Worm (Caenorhabditis elegans): ENCODE results near the gene ZK1307.1.

DNA sequence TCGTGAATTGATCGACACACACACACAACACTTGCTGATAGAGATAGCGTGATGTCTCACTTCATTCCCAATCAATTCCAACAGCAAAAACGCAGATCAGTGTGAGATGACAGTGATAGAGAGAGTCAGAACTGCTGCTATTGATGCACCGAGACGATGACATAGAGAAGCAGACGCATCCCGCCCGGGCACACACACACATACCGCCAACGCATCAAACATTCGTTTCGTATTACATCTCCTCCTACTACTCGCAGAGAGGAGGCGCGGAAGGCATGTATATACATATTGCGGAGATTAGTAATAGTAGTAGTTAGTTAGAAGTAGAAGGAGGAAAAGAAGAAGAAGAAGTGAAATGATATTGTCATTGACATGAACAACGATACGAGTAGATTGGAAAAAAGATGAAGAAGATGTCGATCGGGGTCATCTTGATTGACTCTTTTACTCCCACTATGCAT is 35.9 kb downstream of the ZK1307.1 start:
- TF ChIP-seq med-1 (GFP tag; optimal IDR thresholded peaks at IDR 0.05; ENCODE audit: insufficient read depth) (no peak), flt-1 (GFP tag; IDR thresholded peaks at IDR 0.05) (peak; percentile 50; the same call in 1 of the 2 replicates), cog-1 (tag; optimal IDR thresholded peaks at IDR 0.05) (peak; percentile 72), klf-2 (GFP tag; conservative IDR thresholded peaks at IDR 0.05) (no peak)
